Worm (Caenorhabditis elegans) whole organism, late embryonic: ENCODE data around the gene ubc-26.
A peak's percentile ranks its signal among the peaks of the same experiment; 100 is the strongest.

Source experiments
- F13H6.1 ChIP-seq: sonication (generic microtip); optimal IDR thresholded peaks from 2 replicates; lab custom pipeline; 2016; ENCODE audit warnings: missing genetic modification characterization, missing compliant biosample characterization
- K02D7.2 ChIP-seq: sonication (generic microtip); optimal IDR thresholded peaks from 2 replicates; lab custom pipeline; 2017; ENCODE audit warnings: mild to moderate bottlenecking, missing genetic modification characterization, missing compliant biosample characterization
- Y22D7AL.16 ChIP-seq: sonication (generic microtip); optimal IDR thresholded peaks from 2 replicates; lab custom pipeline; 2016; ENCODE audit warnings: missing genetic modification characterization, missing compliant biosample characterization
- ceh-14 ChIP-seq: sonication (generic microtip); optimal IDR thresholded peaks from 2 replicates; lab custom pipeline; 2016; ENCODE audit warnings: missing genotype, missing genetic modification characterization, missing compliant biosample characterization
- ceh-18 ChIP-seq: sonication (generic microtip); optimal IDR thresholded peaks from 2 replicates; lab custom pipeline; 2016; ENCODE audit warnings: missing genetic modification characterization, missing compliant biosample characterization
- ceh-6 ChIP-seq: fragments of 200-800 bp; sonication (Bioruptor generic); optimal IDR thresholded peaks from 2 replicates; lab custom pipeline; 2018; ENCODE audit warnings: mild to moderate bottlenecking, missing genetic modification characterization, missing compliant biosample characterization
- ceh-9 ChIP-seq: sonication (generic microtip); optimal IDR thresholded peaks from 2 replicates; lab custom pipeline; 2016; ENCODE audit warnings: mild to moderate bottlenecking, missing genetic modification characterization, inconsistent platforms, missing compliant biosample characterization
- che-1 ChIP-seq: sonication (generic microtip); optimal IDR thresholded peaks from 2 replicates; lab custom pipeline; 2016; ENCODE audit warnings: mild to moderate bottlenecking, missing genetic modification characterization, missing compliant biosample characterization
- dve-1 ChIP-seq: sonication (generic microtip); optimal IDR thresholded peaks from 2 replicates; lab custom pipeline; 2017; ENCODE audit warnings: antibody characterized with exemption, mild to moderate bottlenecking, missing genetic modification characterization, missing compliant biosample characterization
- elt-4 ChIP-seq: sonication (generic microtip); optimal IDR thresholded peaks from 2 replicates; lab custom pipeline; 2016; ENCODE audit warnings: missing genetic modification characterization, missing compliant biosample characterization
- gmeb-2 ChIP-seq: sonication (generic microtip); optimal IDR thresholded peaks from 2 replicates; lab custom pipeline; 2016; ENCODE audit warnings: missing genetic modification characterization, inconsistent platforms, missing compliant biosample characterization
- hlh-13 ChIP-seq: fragments of 200-800 bp; sonication (Bioruptor generic); optimal IDR thresholded peaks from 2 replicates; lab custom pipeline; 2018; ENCODE audit warnings: mild to moderate bottlenecking, missing genetic modification characterization, missing compliant biosample characterization
- hlh-15 ChIP-seq: sonication (generic microtip); optimal IDR thresholded peaks from 2 replicates; lab custom pipeline; 2016; ENCODE audit warnings: missing genetic modification characterization, missing compliant biosample characterization
- lim-6 ChIP-seq: sonication (generic microtip); optimal IDR thresholded peaks from 2 replicates; lab custom pipeline; 2016; ENCODE audit warnings: missing genetic modification characterization, missing compliant biosample characterization
- madf-2 ChIP-seq: sonication (generic microtip); optimal IDR thresholded peaks from 2 replicates; lab custom pipeline; 2017; ENCODE audit warnings: missing genetic modification characterization, missing compliant biosample characterization
- nfya-1 ChIP-seq: sonication (generic microtip); optimal IDR thresholded peaks from 2 replicates; lab custom pipeline; 2017; ENCODE audit warnings: missing genetic modification characterization, mild to moderate bottlenecking, missing compliant biosample characterization, antibody characterized with exemption, moderate library complexity
- nhr-232 ChIP-seq: sonication (generic microtip); optimal IDR thresholded peaks from 2 replicates; lab custom pipeline; 2016; ENCODE audit warnings: missing genetic modification characterization, missing compliant biosample characterization
- pag-3 ChIP-seq: sonication (generic microtip); optimal IDR thresholded peaks from 2 replicates; lab custom pipeline; 2016; ENCODE audit warnings: missing compliant biosample characterization, missing genetic modification characterization, borderline replicate concordance
- pat-9 ChIP-seq: fragments of 200-800 bp; sonication (Bioruptor generic); optimal IDR thresholded peaks from 2 replicates; lab custom pipeline; 2018; ENCODE audit warnings: mild to moderate bottlenecking, missing genetic modification characterization, moderate library complexity, missing compliant biosample characterization
- pha-2 ChIP-seq: sonication (generic microtip); optimal IDR thresholded peaks from 2 replicates; lab custom pipeline; 2017; ENCODE audit warnings: mild to moderate bottlenecking, missing genetic modification characterization, missing compliant biosample characterization
- pqm-1 ChIP-seq: sonication (generic microtip); optimal IDR thresholded peaks from 2 replicates; lab custom pipeline; 2016; ENCODE audit warnings: missing genetic modification characterization, missing compliant biosample characterization
- ref-2 ChIP-seq: sonication (generic microtip); optimal IDR thresholded peaks from 2 replicates; lab custom pipeline; 2016; ENCODE audit warnings: missing genetic modification characterization, missing compliant biosample characterization
- rnt-1 ChIP-seq: sonication (generic microtip); optimal IDR thresholded peaks from 2 replicates; lab custom pipeline; 2016; ENCODE audit warnings: missing genetic modification characterization, missing compliant biosample characterization
- sdc-2 ChIP-seq: sonication (generic microtip); optimal IDR thresholded peaks from 2 replicates; lab custom pipeline; 2016; ENCODE audit warnings: missing genotype, missing genetic modification characterization, missing compliant biosample characterization
- syd-9 ChIP-seq: sonication (generic microtip); optimal IDR thresholded peaks from 2 replicates; lab custom pipeline; 2016; ENCODE audit warnings: mild to moderate bottlenecking, missing genetic modification characterization, moderate library complexity, missing compliant biosample characterization
- tbx-7 ChIP-seq: sonication (generic microtip); optimal IDR thresholded peaks from 2 replicates; lab custom pipeline; 2016; ENCODE audit warnings: missing genotype, missing genetic modification characterization, missing compliant biosample characterization
- ttx-3 ChIP-seq: sonication (generic microtip); optimal IDR thresholded peaks from 2 replicates; lab custom pipeline; 2016; ENCODE audit warnings: missing genetic modification reagents, missing genetic modification characterization, missing compliant biosample characterization
- unc-3 ChIP-seq, 2 experiments: fragments of 200-800 bp in 1 of 2; sonication (Bioruptor generic) in 1 of 2; sonication (generic microtip) in 1 of 2; conservative IDR thresholded peaks in 1 of 2; optimal IDR thresholded peaks in 1 of 2; 2 replicates each; pipeline versions ENCODE4 v1.3.6 to Lab custom; 2016 to 2022; ENCODE audit warnings: missing compliant biosample characterization in 2 of 2, missing genetic modification characterization in 2 of 2, missing genetic modification reagents in 1 of 2
- unc-42 ChIP-seq: sonication (generic microtip); optimal IDR thresholded peaks from 2 replicates; lab custom pipeline; 2016; ENCODE audit warnings: missing genotype, missing genetic modification characterization, missing compliant biosample characterization
- unc-86 ChIP-seq: sonication (generic microtip); optimal IDR thresholded peaks from 2 replicates; lab custom pipeline; 2016; ENCODE audit warnings: missing genetic modification characterization, missing compliant biosample characterization
- ztf-16 ChIP-seq: sonication (generic microtip); optimal IDR thresholded peaks from 2 replicates; lab custom pipeline; 2017; ENCODE audit warnings: missing genetic modification characterization, missing compliant biosample characterization

Gene ubc-26

DNA sequence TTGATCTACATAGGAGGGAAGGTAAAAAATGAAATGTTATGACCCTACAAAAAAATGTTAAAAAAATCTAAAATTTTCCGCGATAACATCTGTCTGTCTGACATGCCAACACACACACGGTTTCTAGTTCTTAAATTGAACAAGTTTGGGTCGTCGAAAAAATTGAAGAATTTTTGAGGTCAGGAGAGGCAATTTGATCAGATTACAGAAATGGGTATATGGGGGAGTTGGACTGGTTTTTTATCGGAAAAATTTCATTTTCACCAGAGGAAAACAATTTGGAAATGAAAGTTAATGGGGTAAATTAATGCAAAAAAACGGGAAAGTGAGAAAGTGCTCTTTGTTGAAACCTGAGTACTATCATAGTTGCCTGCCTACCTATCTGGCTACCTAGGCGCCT lies 46.4 kb downstream of the ubc-26 start:
- TF ChIP-seq unc-42 = no peak
- no peak for TF ChIP-seq madf-2 (tag; lab: Kevin White, UChicago)
- no peak for TF ChIP-seq pha-2 (tag; lab: Kevin White, UChicago)
- no peak for TF ChIP-seq pqm-1 (tag; lab: Kevin White, UChicago)
- TF ChIP-seq ref-2 = no peak
- TF ChIP-seq ceh-6 (GFP tag; lab: Kevin White, UChicago) = no peak
- TF ChIP-seq F13H6.1 (tag; lab: Kevin White, UChicago) = no peak
- no peak for TF ChIP-seq hlh-15 (tag; lab: Kevin White, UChicago)
- TF ChIP-seq ceh-14 (tag; lab: Kevin White, UChicago) = no peak
- no peak for TF ChIP-seq elt-4 (tag; lab: Kevin White, UChicago)
- TF ChIP-seq unc-86 (tag; lab: Kevin White, UChicago) = no peak

ce11 chrII:2852493-2852892 lies 47.7 kb downstream of the ubc-26 start, which contains the start of gene ptc-3:
TSS of gene ptc-3 (minus strand) at chrII:2852593.
- TF ChIP-seq tbx-7 (tag; lab: Kevin White, UChicago) = no peak
- TF ChIP-seq ztf-16 (tag; lab: Kevin White, UChicago) = no peak
- TF ChIP-seq che-1 (tag; lab: Kevin White, UChicago) = no peak
- TF ChIP-seq K02D7.2 (tag; lab: Kevin White, UChicago) = no peak
- no peak for TF ChIP-seq rnt-1 (tag; lab: Kevin White, UChicago)
- TF ChIP-seq hlh-13 (GFP tag; lab: Kevin White, UChicago) = no peak
- no peak for TF ChIP-seq sdc-2 (tag; lab: Kevin White, UChicago)
- no peak for TF ChIP-seq pqm-1 (tag; lab: Kevin White, UChicago)
- TF ChIP-seq ceh-9 (tag; lab: Kevin White, UChicago) = no peak
- no peak for TF ChIP-seq lim-6 (tag; lab: Kevin White, UChicago)
- no peak for TF ChIP-seq syd-9
- no peak for TF ChIP-seq Y22D7AL.16 (tag; lab: Kevin White, UChicago)
- no peak for TF ChIP-seq elt-4 (tag; lab: Kevin White, UChicago)
- TF ChIP-seq nhr-232 = no peak
- TF ChIP-seq, all 69 proteins: peak for 0

- no peak for TF ChIP-seq nfya-1
- no peak for TF ChIP-seq gmeb-2
- peak; percentile 94 for TF ChIP-seq dve-1 (tag; lab: Kevin White, UChicago)
Measured at ce11 chrII:2846552-2846951, 53.6 kb downstream of the ubc-26 start.

DNA sequence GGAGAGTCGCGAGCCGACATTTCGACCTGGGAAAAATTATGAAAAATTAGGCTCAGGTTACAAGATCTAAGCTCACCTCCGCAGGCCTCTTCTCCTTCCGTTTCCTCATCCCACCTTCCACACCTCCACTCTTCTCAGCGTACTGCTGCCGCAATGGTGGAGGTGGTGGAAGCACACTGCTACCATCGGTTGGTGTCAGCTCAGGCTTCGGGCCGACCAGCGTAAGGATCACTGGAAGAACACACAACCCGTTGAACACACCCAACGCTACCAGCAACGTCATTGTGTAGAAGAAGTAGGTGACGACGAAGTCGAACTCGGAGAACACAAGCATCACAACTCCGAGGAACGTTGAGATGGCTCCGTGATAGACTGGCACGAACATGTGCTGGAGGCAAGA lies 54.5 kb downstream of the ubc-26 start:
- no peak for TF ChIP-seq pat-9 (tag; lab: Kevin White, UChicago)
- TF ChIP-seq K02D7.2 (tag; lab: Kevin White, UChicago) = no peak
- no peak for TF ChIP-seq unc-3 (GFP tag; conservative IDR thresholded peaks at IDR 0.05; lab: Robert Waterston, UW)
- no peak for TF ChIP-seq unc-3 (tag; optimal IDR thresholded peaks at IDR 0.05; lab: Kevin White, UChicago)
- TF ChIP-seq pag-3 = no peak
- TF ChIP-seq ttx-3 = no peak
- no peak for TF ChIP-seq ztf-16 (tag; lab: Kevin White, UChicago)
- TF ChIP-seq ceh-9 (tag; lab: Kevin White, UChicago) = no peak
- TF ChIP-seq ceh-18 = no peak
- TF ChIP-seq, all 69 proteins: peak for 0
